Fruit fly (Drosophila melanogaster) whole organism, embryonic: ENCODE results near the gene CG4297.

Experiments used
- Bgb ChIP-seq: fragments of 200-800 bp; sonication (Bioruptor generic); IDR thresholded peaks from 2 replicates; pipeline ENCODE4 v1.3.6; 2022; ENCODE audit warnings: missing biosample characterization, missing genetic modification characterization; ENCODE audit not compliant: partially characterized antibody
- CG10543 ChIP-seq: fragments of 200-800 bp; sonication (Bioruptor generic); optimal IDR thresholded peaks from 3 replicates; lab custom pipeline; 2017; ENCODE audit warnings: missing biosample characterization, mild to moderate bottlenecking, missing genetic modification characterization, moderate library complexity
- CG11247 ChIP-seq: fragments of 200-800 bp; sonication (Bioruptor generic); IDR thresholded peaks from 2 replicates; pipeline ENCODE4 v1.3.6; 2022; ENCODE audit warnings: missing biosample characterization, missing genetic modification characterization
- CG12391 ChIP-seq: fragments of 200-800 bp; sonication (Bioruptor generic); optimal IDR thresholded peaks from 3 replicates; lab custom pipeline; 2018; ENCODE audit warnings: missing biosample characterization, mild to moderate bottlenecking, missing genetic modification characterization, moderate library complexity
- CG1647 ChIP-seq: fragments of 200-800 bp; sonication (Bioruptor generic); optimal IDR thresholded peaks from 3 replicates; lab custom pipeline; 2016; ENCODE audit warnings: missing biosample characterization, missing genetic modification characterization
- CG16863 ChIP-seq: fragments of 200-800 bp; sonication (Bioruptor generic); optimal IDR thresholded peaks from 3 replicates; lab custom pipeline; 2016; ENCODE audit warnings: missing biosample characterization, missing genetic modification characterization
- CG17385 ChIP-seq: fragments of 200-800 bp; sonication (Bioruptor generic); optimal IDR thresholded peaks from 3 replicates; lab custom pipeline; 2018; ENCODE audit warnings: missing biosample characterization, mild to moderate bottlenecking, missing genetic modification characterization
- CG1792 ChIP-seq: fragments of 200-800 bp; sonication (Bioruptor generic); optimal IDR thresholded peaks from 2 replicates; lab custom pipeline; 2016; ENCODE audit warnings: missing biosample characterization, missing genetic modification characterization
- CG30431 ChIP-seq: fragments of 200-800 bp; sonication (Bioruptor generic); optimal IDR thresholded peaks from 2 replicates; lab custom pipeline; 2017; ENCODE audit warnings: missing biosample characterization, missing genetic modification characterization
- CG32532 ChIP-seq: fragments of 200-800 bp; sonication (Bioruptor generic); IDR thresholded peaks from 2 replicates; pipeline ENCODE4 v1.3.6; 2022; ENCODE audit warnings: missing biosample characterization, missing genetic modification characterization
- CG33557 ChIP-seq: fragments of 200-800 bp; sonication (Bioruptor generic); optimal IDR thresholded peaks from 2 replicates; lab custom pipeline; 2019; ENCODE audit warnings: missing biosample characterization, mild to moderate bottlenecking, missing genetic modification characterization, moderate library complexity
- CG4360 ChIP-seq: fragments of 200-800 bp; sonication (Bioruptor generic); IDR thresholded peaks from 2 replicates; pipeline ENCODE4 v1.3.6; 2022; ENCODE audit warnings: missing biosample characterization, missing genetic modification characterization
- CG6175 ChIP-seq: fragments of 200-800 bp; sonication (Bioruptor generic); IDR thresholded peaks from 3 replicates; pipeline ENCODE4 v1.3.6; 2022; ENCODE audit warnings: missing biosample characterization, missing genetic modification characterization
- CG6689 ChIP-seq: fragments of 200-800 bp; sonication (Bioruptor generic); IDR thresholded peaks from 2 replicates; pipeline ENCODE4 v1.3.6; 2022; ENCODE audit warnings: missing biosample characterization, missing genetic modification characterization
- CG7357 ChIP-seq: fragments of 200-800 bp; sonication (Bioruptor generic); IDR thresholded peaks from 3 replicates; pipeline ENCODE4 v1.3.6; 2022; ENCODE audit warnings: missing biosample characterization, missing genetic modification characterization
- CG7839 ChIP-seq: fragments of 200-800 bp; sonication (Bioruptor generic); optimal IDR thresholded peaks from 3 replicates; lab custom pipeline; 2018; ENCODE audit warnings: missing biosample characterization, mild to moderate bottlenecking, missing genetic modification characterization, moderate library complexity
- Dbx ChIP-seq: fragments of 200-800 bp; sonication (Bioruptor generic); IDR thresholded peaks from 3 replicates; pipeline ENCODE4 v1.3.6; 2022; ENCODE audit warnings: missing biosample characterization, missing genetic modification characterization
- Dek ChIP-seq: fragments of 200-800 bp; sonication (Bioruptor generic); optimal IDR thresholded peaks from 3 replicates; lab custom pipeline; 2019; ENCODE audit warnings: missing biosample characterization, mild to moderate bottlenecking, missing genetic modification characterization, moderate library complexity
- Drgx ChIP-seq: fragments of 200-800 bp; sonication (Bioruptor generic); IDR thresholded peaks from 2 replicates; pipeline ENCODE4 v1.3.6; 2022; ENCODE audit warnings: missing biosample characterization, missing genetic modification characterization
- E2f2 ChIP-seq: fragments of 200-800 bp; sonication (Bioruptor generic); IDR thresholded peaks from 2 replicates; pipeline ENCODE4 v1.3.6; 2022; ENCODE audit warnings: missing biosample characterization, missing genetic modification characterization
- Ets65A ChIP-seq: fragments of 200-800 bp; sonication (Bioruptor generic); peaks from one replicate; lab custom pipeline; 2016; ENCODE audit warnings: missing biosample characterization, missing genetic modification characterization
- Gsc ChIP-seq: fragments of 200-800 bp; sonication (Bioruptor generic); IDR thresholded peaks from 2 replicates; pipeline ENCODE4 v1.3.6; 2022; ENCODE audit warnings: missing biosample characterization, missing genetic modification characterization
- Gug ChIP-seq: fragments of 200-800 bp; sonication (Bioruptor generic); IDR thresholded peaks from 4 replicates; pipeline ENCODE4 v1.3.6; 2022; ENCODE audit warnings: missing biosample characterization, missing genetic modification characterization
- HLH4C ChIP-seq: fragments of 200-800 bp; sonication (Bioruptor generic); IDR thresholded peaks from 3 replicates; pipeline ENCODE4 v1.3.6; 2022; ENCODE audit warnings: missing biosample characterization, missing genetic modification characterization; ENCODE audit not compliant: partially characterized antibody
- HLHmδ ChIP-seq: fragments of 200-800 bp; sonication (Bioruptor generic); optimal IDR thresholded peaks from 2 replicates; lab custom pipeline; 2018; ENCODE audit warnings: missing biosample characterization, mild to moderate bottlenecking, missing genetic modification characterization, moderate library complexity
- Hmx ChIP-seq: fragments of 200-800 bp; sonication (Bioruptor generic); optimal IDR thresholded peaks from 2 replicates; lab custom pipeline; 2016; ENCODE audit warnings: missing biosample characterization, missing genetic modification characterization
- Med ChIP-seq: fragments of 200-800 bp; sonication (Bioruptor generic); peaks from one replicate; lab custom pipeline; 2016; ENCODE audit warnings: missing biosample characterization, missing genetic modification characterization, mild to moderate bottlenecking, inconsistent platforms, moderate library complexity
- NC2β ChIP-seq: fragments of 200-800 bp; sonication (Bioruptor generic); optimal IDR thresholded peaks from 2 replicates; lab custom pipeline; 2016; ENCODE audit warnings: missing biosample characterization, missing genetic modification characterization
- Nf-YC ChIP-seq: fragments of 200-800 bp; optimal IDR thresholded peaks from 3 replicates; lab custom pipeline; 2019; ENCODE audit warnings: missing biosample characterization, mild to moderate bottlenecking, missing genetic modification characterization, moderate library complexity
- NfI ChIP-seq: fragments of 200-800 bp; sonication (Bioruptor generic); optimal IDR thresholded peaks from 3 replicates; lab custom pipeline; 2018; ENCODE audit warnings: missing biosample characterization, mild to moderate bottlenecking, missing genetic modification characterization, moderate library complexity
- Sox100B ChIP-seq: fragments of 200-800 bp; sonication (Bioruptor generic); optimal IDR thresholded peaks from 3 replicates; lab custom pipeline; 2018; ENCODE audit warnings: missing biosample characterization, mild to moderate bottlenecking, missing genetic modification characterization
- Sox102F ChIP-seq: fragments of 200-800 bp; sonication (Bioruptor generic); optimal IDR thresholded peaks from 2 replicates; lab custom pipeline; 2018; ENCODE audit warnings: missing biosample characterization, mild to moderate bottlenecking, missing genetic modification characterization, moderate library complexity
- al ChIP-seq: fragments of 200-800 bp; sonication (Bioruptor generic); IDR thresholded peaks from 2 replicates; pipeline ENCODE4 v1.3.6; 2022; ENCODE audit warnings: missing biosample characterization, missing genetic modification characterization
- aop ChIP-seq: fragments of 200-800 bp; sonication (Bioruptor generic); IDR thresholded peaks from 2 replicates; pipeline ENCODE4 v1.3.6; 2022; ENCODE audit warnings: missing biosample characterization, missing genetic modification characterization
- cato ChIP-seq: fragments of 200-800 bp; sonication (Bioruptor generic); optimal IDR thresholded peaks from 2 replicates; lab custom pipeline; 2016; ENCODE audit warnings: missing biosample characterization, missing genetic modification characterization, borderline replicate concordance
- disco-r ChIP-seq: fragments of 200-800 bp; sonication (Bioruptor generic); optimal IDR thresholded peaks from 2 replicates; lab custom pipeline; 2016; ENCODE audit warnings: missing biosample characterization, missing genetic modification characterization
- ftz-f1 ChIP-seq: fragments of 200-800 bp; sonication (Bioruptor generic); optimal IDR thresholded peaks from 2 replicates; lab custom pipeline; 2016; ENCODE audit warnings: missing biosample characterization, missing genetic modification characterization
- gce ChIP-seq: fragments of 200-800 bp; sonication (Bioruptor generic); IDR thresholded peaks from 3 replicates; pipeline ENCODE4 v1.3.6; 2022; ENCODE audit warnings: missing biosample characterization, missing genetic modification characterization
- gem ChIP-seq: fragments of 200-800 bp; sonication (Bioruptor generic); optimal IDR thresholded peaks from 2 replicates; lab custom pipeline; 2019; ENCODE audit warnings: missing biosample characterization, mild to moderate bottlenecking, missing genetic modification characterization, moderate library complexity
- ham ChIP-seq: fragments of 200-800 bp; sonication (Bioruptor generic); IDR thresholded peaks from 2 replicates; pipeline ENCODE4 v1.3.6; 2022; ENCODE audit warnings: missing biosample characterization, missing genetic modification characterization
- mirr ChIP-seq: fragments of 200-800 bp; sonication (Bioruptor generic); optimal IDR thresholded peaks from 3 replicates; lab custom pipeline; 2018; ENCODE audit warnings: missing biosample characterization, mild to moderate bottlenecking, missing genetic modification characterization
- prd ChIP-seq, 3 experiments: fragments of >200 bp in 2 of 3; fragments of 200-800 bp in 1 of 3; sonication (Bioruptor generic) in 1 of 3; optimal IDR thresholded peaks in 2 of 3; IDR thresholded peaks in 1 of 3; 2 replicates in 2 of 3; 3 replicates in 1 of 3; pipeline versions ENCODE4 v1.3.6 to Lab custom; 2017 to 2022; ENCODE audit warnings: missing biosample characterization in 1 of 3, missing genetic modification characterization in 1 of 3
- pzg ChIP-seq: fragments of 200-800 bp; sonication (Bioruptor generic); optimal IDR thresholded peaks from 3 replicates; lab custom pipeline; 2018; ENCODE audit warnings: missing biosample characterization, mild to moderate bottlenecking, missing genetic modification characterization, moderate library complexity
- sens ChIP-seq: fragments of 200-800 bp; sonication (Bioruptor generic); peaks from one replicate; lab custom pipeline; 2016; ENCODE audit warnings: missing biosample characterization, missing genetic modification characterization
- slbo ChIP-seq: fragments of 200-800 bp; sonication (Bioruptor generic); IDR thresholded peaks from 2 replicates; pipeline ENCODE4 v1.3.6; 2022; ENCODE audit warnings: missing biosample characterization, missing genetic modification characterization
- sna ChIP-seq: fragments of 200-800 bp; sonication (Bioruptor generic); IDR thresholded peaks from 2 replicates; pipeline ENCODE4 v1.3.6; 2022; ENCODE audit warnings: missing biosample characterization, missing genetic modification characterization; ENCODE audit not compliant: partially characterized antibody
- sr ChIP-seq: fragments of 200-800 bp; sonication (Bioruptor generic); IDR thresholded peaks from 3 replicates; pipeline ENCODE4 v1.3.6; 2022; ENCODE audit warnings: missing biosample characterization, missing genetic modification characterization
- sug ChIP-seq: fragments of 200-800 bp; optimal IDR thresholded peaks from 2 replicates; lab custom pipeline; 2019; ENCODE audit warnings: missing biosample characterization, mild to moderate bottlenecking, missing genetic modification characterization, moderate library complexity
- zfh2 ChIP-seq: fragments of 200-800 bp; sonication (Bioruptor generic); optimal IDR thresholded peaks from 2 replicates; lab custom pipeline; 2016; ENCODE audit warnings: missing biosample characterization, missing genetic modification characterization

Gene CG4297

dm6 chr2L:483347-484280, 11.6 kb upstream of the CG4297 start (continued):
- TF ChIP-seq pzg (GFP tag; lab: Kevin White, UChicago) (no peak), CG32532 (GFP tag; lab: Robert Waterston, UW) (no peak), sr (GFP tag; lab: Robert Waterston, UW) (no peak), ham (no peak), Dbx (GFP tag; lab: Robert Waterston, UW) (0 out of 3 replicates have a peak, but pooled peaks have one; percentile 33), Ets65A (GFP tag; lab: Kevin White, UChicago) (peak; percentile 75), CG33557 (GFP tag; lab: Kevin White, UChicago) (no peak), E2f2 (GFP tag; lab: Robert Waterston, UW) (no peak), prd (optimal IDR thresholded peaks at IDR 0.05; lab: Kevin White, UChicago) (no peak), prd (GFP tag; IDR thresholded peaks at IDR 0.05; lab: Robert Waterston, UW) (no peak), Hmx (GFP tag; lab: Kevin White, UChicago) (no peak), CG7839 (tag; lab: Kevin White, UChicago) (no peak), gce (GFP tag; lab: Robert Waterston, UW) (no peak), CG6689 (GFP tag; lab: Robert Waterston, UW) (no peak), HLH4C (GFP tag; lab: Robert Waterston, UW) (no peak), CG4360 (0 out of 2 replicates have a peak, but pooled peaks have one; percentile 4), gem (tag; lab: Kevin White, UChicago) (peak; percentile 10), cato (no peak), CG11247 (GFP tag; lab: Robert Waterston, UW) (no peak), NfI (GFP tag; lab: Kevin White, UChicago) (no peak), CG1647 (GFP tag; lab: Kevin White, UChicago) (no peak), sens (GFP tag; lab: Kevin White, UChicago) (peak; percentile 69), aop (no peak), mirr (GFP tag; lab: Kevin White, UChicago) (no peak), sna (no peak), al (GFP tag; lab: Robert Waterston, UW) (no peak), Drgx (GFP tag; lab: Robert Waterston, UW) (no peak), Gsc (no peak), Gug (GFP tag; lab: Robert Waterston, UW) (no peak), CG7357 (GFP tag; lab: Robert Waterston, UW) (no peak), slbo (no peak), Med (peak; percentile 35), NC2β (GFP tag; lab: Kevin White, UChicago) (no peak), Dek (tag; lab: Kevin White, UChicago) (no peak), CG6175 (GFP tag; lab: Robert Waterston, UW) (peak; percentile 45; the same call in 1 of the 3 replicates), HLHmδ (GFP tag; lab: Kevin White, UChicago) (no peak), zfh2 (GFP tag; lab: Kevin White, UChicago) (no peak), CG17385 (GFP tag; lab: Kevin White, UChicago) (no peak), Sox102F (no peak), CG30431 (no peak), Sox100B (GFP tag; lab: Kevin White, UChicago) (no peak), disco-r (GFP tag; lab: Kevin White, UChicago) (no peak), Nf-YC (no peak), CG1792 (GFP tag; lab: Kevin White, UChicago) (no peak), sug (tag; lab: Kevin White, UChicago) (peak; percentile 9), CG16863 (GFP tag; lab: Kevin White, UChicago) (no peak), CG12391 (no peak), CG10543 (GFP tag; lab: Kevin White, UChicago) (peak; percentile 44), ftz-f1 (GFP tag; lab: Kevin White, UChicago) (peak; percentile 93), Bgb (GFP tag; lab: Robert Waterston, UW) (no peak)
